Fruit fly (Drosophila melanogaster) whole organism, embryonic: ENCODE measurements around the gene CG34183.

Experiments used
- Adf1 ChIP-seq: fragments of 200-800 bp; sonication (Bioruptor generic); IDR thresholded peaks from 2 replicates; pipeline ENCODE4 v1.3.6; 2022; ENCODE audit warnings: missing biosample characterization, missing genetic modification characterization
- CG10147 ChIP-seq: fragments of 200-800 bp; sonication (Bioruptor generic); optimal IDR thresholded peaks from 2 replicates; lab custom pipeline; 2019; ENCODE audit warnings: missing biosample characterization, mild to moderate bottlenecking, missing genetic modification characterization, moderate library complexity
- CG1024 ChIP-seq: fragments of 200-800 bp; sonication (Bioruptor generic); IDR thresholded peaks from 2 replicates; pipeline ENCODE4 v1.3.6; 2022; ENCODE audit warnings: missing biosample characterization, missing genetic modification characterization
- CG10321 ChIP-seq: fragments of 200-800 bp; sonication (Bioruptor generic); IDR thresholded peaks from 2 replicates; pipeline ENCODE4 v1.3.6; 2022; ENCODE audit warnings: missing biosample characterization, missing genetic modification characterization
- CG10431 ChIP-seq: fragments of 200-800 bp; sonication (Bioruptor generic); optimal IDR thresholded peaks from 3 replicates; lab custom pipeline; 2018; ENCODE audit warnings: missing biosample characterization, mild to moderate bottlenecking, missing genetic modification characterization
- CG10565 ChIP-seq: fragments of 200-800 bp; sonication (Bioruptor generic); optimal IDR thresholded peaks from 3 replicates; lab custom pipeline; 2016; ENCODE audit warnings: missing biosample characterization, mild to moderate bottlenecking, missing genetic modification characterization
- CG11456 ChIP-seq: fragments of 200-800 bp; sonication (Bioruptor generic); IDR thresholded peaks from 3 replicates; pipeline ENCODE4 v1.3.6; 2022; ENCODE audit warnings: missing biosample characterization, missing genetic modification characterization
- CG12219 ChIP-seq: fragments of 200-800 bp; sonication (Bioruptor generic); optimal IDR thresholded peaks from 3 replicates; lab custom pipeline; 2018; ENCODE audit warnings: missing biosample characterization, mild to moderate bottlenecking, missing genetic modification characterization
- CG12236 ChIP-seq: fragments of 200-800 bp; sonication (Bioruptor generic); optimal IDR thresholded peaks from 2 replicates; lab custom pipeline; 2016; ENCODE audit warnings: missing biosample characterization, missing genetic modification characterization
- CG13123 ChIP-seq: fragments of 200-800 bp; sonication (Bioruptor generic); optimal IDR thresholded peaks from 2 replicates; lab custom pipeline; 2016; ENCODE audit warnings: missing biosample characterization, missing genetic modification characterization
- CG13624 ChIP-seq: fragments of 200-800 bp; sonication (Bioruptor generic); optimal IDR thresholded peaks from 2 replicates; lab custom pipeline; 2016; ENCODE audit warnings: missing biosample characterization, missing genetic modification characterization
- CG15269 ChIP-seq: fragments of 200-800 bp; sonication (Bioruptor generic); optimal IDR thresholded peaks from 2 replicates; lab custom pipeline; 2018; ENCODE audit warnings: missing biosample characterization, mild to moderate bottlenecking, missing genetic modification characterization, moderate library complexity
- CG15696 ChIP-seq: fragments of 200-800 bp; sonication (Bioruptor generic); optimal IDR thresholded peaks from 2 replicates; lab custom pipeline; 2019; ENCODE audit warnings: missing biosample characterization, mild to moderate bottlenecking, missing genetic modification characterization, moderate library complexity
- CG32767 ChIP-seq: fragments of 200-800 bp; sonication (Bioruptor generic); IDR thresholded peaks from 2 replicates; pipeline ENCODE4 v1.3.6; 2022; ENCODE audit warnings: missing biosample characterization, missing genetic modification characterization
- CG42726 ChIP-seq: fragments of 200-800 bp; sonication (Bioruptor generic); IDR thresholded peaks from 2 replicates; pipeline ENCODE4 v1.3.6; 2022; ENCODE audit warnings: missing biosample characterization, missing genetic modification characterization; ENCODE audit not compliant: partially characterized antibody
- CG4404 ChIP-seq: fragments of 200-800 bp; sonication (Bioruptor generic); IDR thresholded peaks from 2 replicates; pipeline ENCODE4 v1.3.6; 2022; ENCODE audit warnings: missing biosample characterization, missing genetic modification characterization
- CG4730 ChIP-seq: fragments of 200-800 bp; sonication (Bioruptor generic); IDR thresholded peaks from 2 replicates; pipeline ENCODE4 v1.3.6; 2022; ENCODE audit warnings: missing biosample characterization, missing genetic modification characterization
- CG6654 ChIP-seq: fragments of 200-800 bp; sonication (Bioruptor generic); optimal IDR thresholded peaks from 2 replicates; lab custom pipeline; 2017; ENCODE audit warnings: missing biosample characterization, mild to moderate bottlenecking, missing genetic modification characterization
- CG7372 ChIP-seq: fragments of 200-800 bp; sonication (Bioruptor generic); IDR thresholded peaks from 2 replicates; pipeline ENCODE4 v1.3.6; 2022; ENCODE audit warnings: missing biosample characterization, missing genetic modification characterization
- CG7987 ChIP-seq: fragments of 200-800 bp; sonication (Bioruptor generic); optimal IDR thresholded peaks from 2 replicates; lab custom pipeline; 2018; ENCODE audit warnings: missing biosample characterization, mild to moderate bottlenecking, missing genetic modification characterization, moderate library complexity
- CG8089 ChIP-seq: fragments of 200-800 bp; sonication (Bioruptor generic); optimal IDR thresholded peaks from 3 replicates; lab custom pipeline; 2016; ENCODE audit warnings: missing biosample characterization, missing genetic modification characterization
- Deaf1 ChIP-seq: fragments of 200-800 bp; optimal IDR thresholded peaks from 3 replicates; lab custom pipeline; 2019; ENCODE audit warnings: missing biosample characterization, mild to moderate bottlenecking, missing genetic modification characterization, moderate library complexity
- Dip2 ChIP-seq: fragments of 200-800 bp; sonication (Bioruptor generic); IDR thresholded peaks from 2 replicates; pipeline ENCODE4 v1.3.6; 2022; ENCODE audit warnings: missing biosample characterization, missing genetic modification characterization
- Ets65A ChIP-seq: fragments of 200-800 bp; sonication (Bioruptor generic); peaks from one replicate; lab custom pipeline; 2016; ENCODE audit warnings: missing biosample characterization, missing genetic modification characterization
- Fer3 ChIP-seq: fragments of 200-800 bp; sonication (Bioruptor generic); optimal IDR thresholded peaks from 2 replicates; lab custom pipeline; 2018; ENCODE audit warnings: missing biosample characterization, mild to moderate bottlenecking, missing genetic modification characterization, moderate library complexity
- HLH4C ChIP-seq: fragments of 200-800 bp; sonication (Bioruptor generic); IDR thresholded peaks from 3 replicates; pipeline ENCODE4 v1.3.6; 2022; ENCODE audit warnings: missing biosample characterization, missing genetic modification characterization; ENCODE audit not compliant: partially characterized antibody
- HmgZ ChIP-seq: fragments of 200-800 bp; sonication (Bioruptor generic); optimal IDR thresholded peaks from 2 replicates; lab custom pipeline; 2018; ENCODE audit warnings: missing biosample characterization, mild to moderate bottlenecking, missing genetic modification characterization
- MESR4 ChIP-seq: fragments of 200-800 bp; sonication (Bioruptor generic); optimal IDR thresholded peaks from 2 replicates; lab custom pipeline; 2018; ENCODE audit warnings: missing biosample characterization, mild to moderate bottlenecking, missing genetic modification characterization, moderate library complexity
- Max ChIP-seq: fragments of 200-800 bp; sonication (Bioruptor generic); optimal IDR thresholded peaks from 2 replicates; lab custom pipeline; 2016; ENCODE audit warnings: missing biosample characterization, mild to moderate bottlenecking, missing genetic modification characterization
- Oli ChIP-seq: fragments of 200-800 bp; sonication (Bioruptor generic); optimal IDR thresholded peaks from 2 replicates; lab custom pipeline; 2018; ENCODE audit warnings: missing biosample characterization, mild to moderate bottlenecking, missing genetic modification characterization, moderate library complexity
- Ravus ChIP-seq: fragments of 200-800 bp; sonication (Bioruptor generic); IDR thresholded peaks from 2 replicates; pipeline ENCODE4 v1.3.6; 2022; ENCODE audit warnings: missing biosample characterization, missing genetic modification characterization
- Sry-δ ChIP-seq: fragments of 200-800 bp; sonication (Bioruptor generic); optimal IDR thresholded peaks from 2 replicates; lab custom pipeline; 2016; ENCODE audit warnings: missing biosample characterization, missing genetic modification characterization
- Ssrp ChIP-seq: fragments of 200-800 bp; sonication (Bioruptor generic); optimal IDR thresholded peaks from 2 replicates; lab custom pipeline; 2018; ENCODE audit warnings: missing biosample characterization, mild to moderate bottlenecking, missing genetic modification characterization, moderate library complexity
- Trl ChIP-seq, 3 experiments: fragments of >200 bp in 2 of 3; fragments of 200-800 bp in 1 of 3; sonication (Bioruptor generic) in 1 of 3; optimal IDR thresholded peaks; 2 replicates in 1 of 3; 3 replicates in 2 of 3; lab custom pipeline; 2016 to 2017; ENCODE audit warnings: missing biosample characterization in 1 of 3, missing genetic modification characterization in 1 of 3
- bbx ChIP-seq: fragments of 200-800 bp; sonication (Bioruptor generic); IDR thresholded peaks from 2 replicates; pipeline ENCODE4 v1.3.6; 2022; ENCODE audit warnings: missing biosample characterization, missing genetic modification characterization; ENCODE audit not compliant: partially characterized antibody
- chn ChIP-seq: fragments of 200-800 bp; sonication (Bioruptor generic); optimal IDR thresholded peaks from 2 replicates; lab custom pipeline; 2016; ENCODE audit warnings: missing biosample characterization, missing genetic modification characterization
- crc ChIP-seq: fragments of 200-800 bp; sonication (Bioruptor generic); optimal IDR thresholded peaks from 2 replicates; lab custom pipeline; 2016; ENCODE audit warnings: missing biosample characterization, missing genetic modification characterization
- dan ChIP-seq: fragments of 200-800 bp; sonication (Bioruptor generic); IDR thresholded peaks from 2 replicates; pipeline ENCODE4 v1.3.6; 2022; ENCODE audit warnings: missing biosample characterization, missing genetic modification characterization
- ems ChIP-seq: fragments of 200-800 bp; sonication (Bioruptor generic); optimal IDR thresholded peaks from 3 replicates; lab custom pipeline; 2016; ENCODE audit warnings: missing biosample characterization, missing genetic modification characterization
- gem ChIP-seq: fragments of 200-800 bp; sonication (Bioruptor generic); optimal IDR thresholded peaks from 2 replicates; lab custom pipeline; 2019; ENCODE audit warnings: missing biosample characterization, mild to moderate bottlenecking, missing genetic modification characterization, moderate library complexity
- gsb ChIP-seq: fragments of 200-800 bp; sonication (Bioruptor generic); IDR thresholded peaks from 2 replicates; pipeline ENCODE4 v1.3.6; 2022; ENCODE audit warnings: missing biosample characterization, missing genetic modification characterization
- hb ChIP-seq: fragments of 200-800 bp; sonication (Bioruptor generic); IDR thresholded peaks from 3 replicates; pipeline ENCODE4 v1.3.6; 2022; ENCODE audit warnings: missing biosample characterization, missing genetic modification characterization; ENCODE audit not compliant: partially characterized antibody
- hbn ChIP-seq: fragments of 200-800 bp; sonication (Bioruptor generic); IDR thresholded peaks from 2 replicates; pipeline ENCODE4 v1.3.6; 2022; ENCODE audit warnings: missing biosample characterization, missing genetic modification characterization; ENCODE audit not compliant: partially characterized antibody
- kni ChIP-seq: fragments of 200-800 bp; sonication (Bioruptor generic); optimal IDR thresholded peaks from 3 replicates; lab custom pipeline; 2017; ENCODE audit warnings: mild to moderate bottlenecking, missing biosample characterization, missing genetic modification reagents, missing genetic modification characterization
- run ChIP-seq: fragments of 200-800 bp; sonication (Bioruptor generic); optimal IDR thresholded peaks from 3 replicates; lab custom pipeline; 2018; ENCODE audit warnings: missing biosample characterization, mild to moderate bottlenecking, missing genetic modification characterization
- sr ChIP-seq: fragments of 200-800 bp; sonication (Bioruptor generic); IDR thresholded peaks from 3 replicates; pipeline ENCODE4 v1.3.6; 2022; ENCODE audit warnings: missing biosample characterization, missing genetic modification characterization
- tup ChIP-seq: fragments of 200-800 bp; sonication (Bioruptor generic); optimal IDR thresholded peaks from 2 replicates; lab custom pipeline; 2016; ENCODE audit warnings: missing biosample characterization, mild to moderate bottlenecking, missing genetic modification characterization, moderate library complexity
- usp ChIP-seq: fragments of >200 bp; optimal IDR thresholded peaks from 2 replicates; lab custom pipeline; 2017; ENCODE audit warnings: missing biosample characterization, missing genetic modification characterization

CG34183 gene

DNA sequence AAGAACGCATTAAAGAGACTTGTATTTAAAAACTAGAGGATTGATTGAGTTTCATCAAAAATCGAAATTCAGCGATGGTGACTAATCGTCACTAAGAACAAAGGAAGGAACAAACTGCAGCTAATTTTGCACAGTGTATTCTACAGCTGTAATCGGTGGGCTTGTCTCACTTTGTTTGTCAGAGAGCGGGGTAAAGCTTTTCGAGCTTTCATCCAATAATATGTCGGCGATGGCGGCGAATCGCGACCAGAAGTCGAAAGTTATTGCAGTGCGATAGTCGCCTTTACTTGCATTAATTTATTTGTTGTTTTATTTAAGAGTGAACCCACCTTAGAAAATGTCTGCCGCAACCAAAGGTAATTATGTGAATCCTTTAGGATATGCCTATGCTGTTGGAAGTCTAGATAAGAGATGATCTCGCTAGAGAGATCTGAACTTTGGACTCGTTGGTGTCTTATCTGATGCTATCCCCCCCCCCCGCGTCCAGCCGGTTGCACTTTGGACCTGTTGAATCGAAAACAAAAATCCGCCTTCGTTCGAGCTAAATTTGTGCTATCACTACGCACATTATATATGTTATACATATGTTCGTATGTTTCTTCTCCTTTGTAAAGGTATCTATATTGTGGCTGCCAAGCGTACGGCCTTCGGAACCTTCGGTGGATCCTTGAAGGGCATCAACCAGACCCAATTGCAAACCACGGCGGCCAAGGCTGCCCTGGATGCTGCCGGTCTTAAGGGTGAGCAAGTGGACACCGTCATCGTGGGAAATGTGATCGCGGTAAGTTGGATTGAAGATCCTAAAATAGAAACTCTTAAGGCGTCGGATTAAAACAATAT, 24.7 kb upstream of the CG34183 start, which contains the start of gene yip2 (continued):
- TF ChIP-seq HmgZ (tag; lab: Kevin White, UChicago) (peak; percentile 79), CG1024 (GFP tag; lab: Robert Waterston, UW) (0 out of 2 replicates have a peak, but pooled peaks have one; percentile 23), CG12219 (GFP tag; lab: Kevin White, UChicago) (peak; percentile 57), Ravus (no peak), CG13123 (GFP tag; lab: Kevin White, UChicago) (no peak), run (tag; lab: Kevin White, UChicago) (peak; percentile 21), CG12236 (peak; percentile 17), MESR4 (GFP tag; lab: Kevin White, UChicago) (peak; percentile 27), CG10565 (GFP tag; lab: Kevin White, UChicago) (no peak), CG15269 (tag; lab: Kevin White, UChicago) (peak; percentile 72), HLH4C (GFP tag; lab: Robert Waterston, UW) (no peak), Oli (tag; lab: Kevin White, UChicago) (peak; percentile 49), gem (peak; percentile 76), gsb (GFP tag; lab: Robert Waterston, UW) (no peak), Sry-δ (GFP tag; lab: Kevin White, UChicago) (no peak), CG13624 (GFP tag; lab: Kevin White, UChicago) (peak; percentile 37), Ssrp (tag; lab: Kevin White, UChicago) (peak; percentile 29), CG6654 (GFP tag; lab: Kevin White, UChicago) (no peak), Trl (optimal IDR thresholded peaks at IDR 0.05; lab: Kevin White, UChicago) (peak in 1 of 2 experiments; percentile 18), Trl (GFP tag; optimal IDR thresholded peaks at IDR 0.05; lab: Kevin White, UChicago) (peak; percentile 59), CG4730 (0 out of 2 replicates have a peak, but pooled peaks have one; percentile 36), CG15696 (tag; lab: Kevin White, UChicago) (no peak), Ets65A (peak; percentile 26), Adf1 (GFP tag; lab: Robert Waterston, UW) (peak; percentile 38; the same call in 1 of the 2 replicates), Deaf1 (tag; lab: Kevin White, UChicago) (peak; percentile 49), Dip2 (GFP tag; lab: Robert Waterston, UW) (no peak), CG11456 (GFP tag; lab: Robert Waterston, UW) (peak; percentile 63; the same call in 2 of the 3 replicates), dan (GFP tag; lab: Robert Waterston, UW) (no peak), CG42726 (no peak), usp (GFP tag; lab: Kevin White, UChicago) (no peak), CG10147 (GFP tag; lab: Kevin White, UChicago) (peak; percentile 19), crc (GFP tag; lab: Kevin White, UChicago) (no peak), Fer3 (tag; lab: Kevin White, UChicago) (peak; percentile 58), bbx (no peak; the same call in 1 of the 2 replicates), Max (GFP tag; lab: Kevin White, UChicago) (no peak), chn (GFP tag; lab: Kevin White, UChicago) (peak; percentile 34), CG10431 (GFP tag; lab: Kevin White, UChicago) (no peak), CG32767 (GFP tag; lab: Robert Waterston, UW) (0 out of 2 replicates have a peak, but pooled peaks have one; percentile 29), CG4404 (GFP tag; lab: Robert Waterston, UW) (no peak), sr (GFP tag; lab: Robert Waterston, UW) (no peak), hbn (GFP tag; lab: Robert Waterston, UW) (no peak), hb (no peak), CG8089 (GFP tag; lab: Kevin White, UChicago) (no peak), CG10321 (peak; percentile 42; the same call in 1 of the 2 replicates), ems (GFP tag; lab: Kevin White, UChicago) (peak; percentile 17), CG7372 (GFP tag; lab: Robert Waterston, UW) (0 out of 2 replicates have a peak, but pooled peaks have one; percentile 16), CG7987 (GFP tag; lab: Kevin White, UChicago) (peak; percentile 37), tup (GFP tag; lab: Kevin White, UChicago) (no peak), kni (GFP tag; lab: Kevin White, UChicago) (no peak)
